Worm (Caenorhabditis elegans): ENCODE measurements around the gene F25E2.3.

DNA sequence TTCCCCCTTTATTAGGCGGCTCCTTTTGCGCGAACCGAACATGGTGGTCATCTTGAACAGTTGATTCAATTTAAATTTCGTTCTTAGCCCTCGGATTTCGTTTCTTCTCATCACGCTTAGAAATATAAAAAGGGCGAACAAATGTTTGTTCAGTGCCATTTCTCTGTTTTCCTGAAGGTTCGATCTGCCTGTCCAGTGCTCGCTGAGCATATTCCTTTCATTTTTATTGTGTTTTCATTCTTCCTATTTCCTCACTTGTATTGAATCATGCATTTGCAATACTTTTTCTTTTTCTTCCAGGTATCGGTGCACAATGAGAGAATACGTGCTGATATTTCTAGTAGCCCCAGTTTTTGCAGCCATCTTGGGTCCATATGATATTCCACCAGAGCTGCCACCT, 35.5 kb downstream of the F25E2.3 start, which contains the start of gene nas-15:
- no peak for TF ChIP-seq pqm-1 (tag; optimal IDR thresholded peaks at IDR 0.05)
- no peak for TF ChIP-seq unc-130 (tag; optimal IDR thresholded peaks at IDR 0.05)
- no peak for TF ChIP-seq snpc-4 (tag; optimal IDR thresholded peaks at IDR 0.05)
- TF ChIP-seq unc-62 (GFP tag; optimal IDR thresholded peaks at IDR 0.05) = no peak
- no peak for TF ChIP-seq Y116A8C.19 (tag; optimal IDR thresholded peaks at IDR 0.05; ENCODE audit: borderline replicate concordance)
- TF ChIP-seq ceh-82 (tag; optimal IDR thresholded peaks at IDR 0.05) = no peak

All from whole organism, L1 larva.